Fruit fly (Drosophila melanogaster): Measurements from ENCODE around the gene Srp19.

The Srp19 gene

dm6 chr3L:7347984-7348631, at the start of gene Srp19, which contains the start of gene qm:
Srp19 (minus strand) TSS chr3L:7348034.
qm (plus strand) TSS chr3L:7348313.
- TF ChIP-seq usp (GFP tag; optimal IDR thresholded peaks at IDR 0.05) (no peak), psq (optimal IDR thresholded peaks at IDR 0.05) (no peak), CG8478 (optimal IDR thresholded peaks at IDR 0.05) (no peak), EcR (GFP tag; optimal IDR thresholded peaks at IDR 0.05) (no peak), pan (optimal IDR thresholded peaks at IDR 0.05) (no peak), Dll (optimal IDR thresholded peaks at IDR 0.05) (no peak)

dm6 chr3L:7396055-7396454, 48.2 kb upstream of the Srp19 start, which contains the start of gene CG32379:
CG32379 (plus strand) TSS chr3L:7396355.
- TF ChIP-seq pan (optimal IDR thresholded peaks at IDR 0.05) (no peak), EcR (GFP tag; optimal IDR thresholded peaks at IDR 0.05) (no peak), usp (GFP tag; optimal IDR thresholded peaks at IDR 0.05) (no peak), Dll (optimal IDR thresholded peaks at IDR 0.05) (no peak), psq (optimal IDR thresholded peaks at IDR 0.05) (no peak), CG8478 (optimal IDR thresholded peaks at IDR 0.05) (no peak)

DNA sequence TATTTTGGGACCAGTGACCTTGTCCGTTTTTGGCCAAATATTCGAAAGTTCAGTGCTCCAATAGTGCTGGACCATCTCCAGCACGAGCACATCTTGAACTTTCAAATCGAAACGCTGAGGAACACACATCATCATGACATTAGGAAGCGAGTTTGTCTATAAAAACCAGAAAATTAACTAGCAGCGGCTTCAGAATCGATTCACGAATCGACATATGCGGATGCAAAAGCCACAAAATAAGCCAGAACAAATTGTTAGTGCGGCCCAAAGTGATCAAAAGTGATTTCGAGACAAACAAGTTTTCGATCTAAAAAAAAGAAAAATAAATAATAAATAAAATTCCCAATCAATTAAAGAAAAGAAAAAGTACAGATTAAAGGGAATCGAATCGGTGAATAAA, 42.6 kb upstream of the Srp19 start, which contains the start of gene CG8563:
Gene CG8563 (plus strand): TSS at position 301 of the 400 bp plus-strand sequence.
- TF ChIP-seq psq (optimal IDR thresholded peaks at IDR 0.05) (no peak), usp (GFP tag; optimal IDR thresholded peaks at IDR 0.05) (no peak), Dll (optimal IDR thresholded peaks at IDR 0.05) (no peak), pan (optimal IDR thresholded peaks at IDR 0.05) (no peak), EcR (GFP tag; optimal IDR thresholded peaks at IDR 0.05) (no peak), CG8478 (optimal IDR thresholded peaks at IDR 0.05) (no peak)

DNA sequence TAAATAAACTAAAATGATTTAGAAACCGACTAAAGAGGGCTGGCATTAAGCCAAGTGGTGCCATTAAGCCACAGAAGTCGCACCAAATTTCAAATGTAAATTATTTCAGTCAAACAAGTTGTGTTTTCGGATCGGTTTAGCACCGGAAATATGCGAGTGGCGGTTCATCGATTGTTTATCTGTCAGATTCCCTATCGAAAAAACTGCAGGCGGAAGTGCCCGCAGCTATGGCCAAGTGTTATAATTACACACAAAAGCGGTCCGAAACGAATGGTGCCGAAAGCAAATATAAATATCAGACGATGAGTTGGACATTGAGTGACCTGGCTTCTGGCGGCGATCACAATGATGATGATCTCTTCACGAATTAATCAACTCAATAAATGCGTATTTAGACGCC, 42.2 kb upstream of the Srp19 start:
- no peak for TF ChIP-seq psq (optimal IDR thresholded peaks at IDR 0.05)
- no peak for TF ChIP-seq usp (GFP tag; optimal IDR thresholded peaks at IDR 0.05)

DNA sequence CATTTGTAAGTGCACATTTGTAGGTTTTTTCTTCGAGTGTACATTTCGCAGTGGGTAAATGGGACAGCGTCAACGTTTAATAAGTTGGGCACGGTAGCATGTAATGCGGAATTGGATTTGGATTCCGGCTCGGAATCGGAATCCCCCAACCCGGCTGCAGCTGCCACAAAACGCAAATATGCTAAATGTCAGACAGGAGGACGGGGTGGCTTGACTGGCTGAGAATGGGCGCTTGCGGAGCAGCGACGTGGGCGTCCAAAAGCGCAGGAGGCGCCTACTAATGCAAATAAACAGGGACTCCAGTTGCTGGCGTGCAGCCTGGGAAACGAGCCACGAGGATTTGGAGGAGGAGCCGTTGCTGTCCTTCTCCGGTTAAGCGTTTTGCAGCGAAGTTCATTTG, 40.0 kb upstream of the Srp19 start, which contains the start of gene CG8564:
Gene CG8564 (minus strand): TSS at position 101 of the 400 bp plus-strand sequence.
- TF ChIP-seq EcR (GFP tag; optimal IDR thresholded peaks at IDR 0.05) (no peak), CG8478 (optimal IDR thresholded peaks at IDR 0.05) (no peak)

DNA sequence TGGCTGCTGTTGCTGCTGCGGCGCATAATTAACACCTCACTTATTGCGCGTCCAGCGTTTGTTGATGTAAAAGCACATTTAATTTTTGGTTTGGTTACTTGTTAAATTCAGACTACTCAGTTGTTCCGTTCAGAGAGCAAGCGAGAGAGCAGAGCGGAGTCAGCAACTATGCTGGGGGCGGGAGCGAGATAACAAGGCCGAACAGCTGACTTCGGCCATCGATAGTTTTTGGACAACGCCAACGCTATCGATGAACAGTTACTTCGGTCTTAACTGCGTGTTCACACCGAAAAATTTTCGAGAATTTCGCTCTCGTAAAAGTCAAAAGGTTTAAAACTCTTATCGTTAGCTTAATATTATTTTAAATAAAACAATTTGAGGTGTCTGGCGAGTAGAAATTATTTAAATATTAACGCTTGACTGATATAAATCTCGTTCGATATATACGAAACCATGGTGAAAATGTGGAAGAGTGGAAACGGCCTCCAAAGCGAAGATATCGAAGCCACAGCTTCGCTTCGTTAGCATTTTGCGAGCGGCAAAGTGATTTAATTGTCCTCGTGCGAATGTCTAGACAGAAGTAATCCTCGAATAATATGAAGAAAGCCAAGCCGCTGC, 33.6 kb upstream of the Srp19 start, which contains the start of the genes SMSr and smid:
Gene SMSr (minus strand): TSS at position 116 of the 618 bp plus-strand sequence.
Gene smid (plus strand): TSS at position 256 of the 618 bp plus-strand sequence.
- TF ChIP-seq psq (optimal IDR thresholded peaks at IDR 0.05): no peak
- no peak for TF ChIP-seq usp (GFP tag; optimal IDR thresholded peaks at IDR 0.05)
- TF ChIP-seq pan (optimal IDR thresholded peaks at IDR 0.05): no peak
- TF ChIP-seq EcR (GFP tag; optimal IDR thresholded peaks at IDR 0.05): no peak
- no peak for TF ChIP-seq CG8478 (optimal IDR thresholded peaks at IDR 0.05)
- TF ChIP-seq Dll (optimal IDR thresholded peaks at IDR 0.05): no peak

DNA sequence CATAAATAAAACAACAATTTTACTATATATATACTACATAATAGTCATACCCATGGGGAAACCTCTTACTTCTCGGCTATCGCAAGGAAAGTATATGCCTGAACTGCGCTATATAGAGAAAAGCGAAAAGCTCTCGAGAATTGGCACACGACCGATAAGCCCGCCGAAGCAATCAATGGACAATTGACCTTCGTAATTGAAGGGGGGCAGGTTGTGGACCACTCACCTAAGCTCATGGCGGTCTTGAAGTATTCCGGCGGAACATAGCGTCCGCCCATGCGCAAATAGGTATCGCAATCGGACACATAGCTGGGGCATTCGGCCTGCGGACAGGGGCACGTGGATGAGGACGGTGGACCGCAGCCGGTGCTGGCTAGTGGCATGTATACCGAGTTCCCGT, 32.6 kb upstream of the Srp19 start:
- TF ChIP-seq Dll (optimal IDR thresholded peaks at IDR 0.05) (no peak), EcR (GFP tag; optimal IDR thresholded peaks at IDR 0.05) (no peak), usp (GFP tag; optimal IDR thresholded peaks at IDR 0.05) (no peak), psq (optimal IDR thresholded peaks at IDR 0.05) (no peak), CG8478 (optimal IDR thresholded peaks at IDR 0.05) (no peak), pan (optimal IDR thresholded peaks at IDR 0.05) (no peak)

DNA sequence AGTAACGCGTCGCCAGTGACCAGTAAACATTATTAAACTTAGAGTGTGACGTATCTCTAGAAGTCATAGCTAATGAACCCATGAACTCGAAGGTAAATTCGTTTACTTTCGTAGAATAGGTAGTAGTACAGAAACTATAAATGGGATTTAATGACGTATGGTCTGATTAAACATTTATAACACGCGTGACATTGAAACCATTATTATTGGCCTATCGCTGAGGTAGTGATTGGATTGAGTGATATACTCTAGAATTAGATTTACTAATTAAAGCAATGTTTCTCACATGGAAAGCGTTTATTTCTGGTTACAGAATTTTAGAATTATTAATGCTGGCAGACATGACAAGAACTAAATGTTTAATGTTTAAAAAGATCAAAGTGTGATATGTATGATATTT, 29.0 kb upstream of the Srp19 start:
- TF ChIP-seq psq (optimal IDR thresholded peaks at IDR 0.05) (no peak), usp (GFP tag; optimal IDR thresholded peaks at IDR 0.05) (no peak), EcR (GFP tag; optimal IDR thresholded peaks at IDR 0.05) (no peak), pan (optimal IDR thresholded peaks at IDR 0.05) (no peak)

- TF ChIP-seq Dll (optimal IDR thresholded peaks at IDR 0.05) (no peak), usp (GFP tag; optimal IDR thresholded peaks at IDR 0.05) (no peak), EcR (GFP tag; optimal IDR thresholded peaks at IDR 0.05) (no peak), pan (optimal IDR thresholded peaks at IDR 0.05) (no peak), psq (optimal IDR thresholded peaks at IDR 0.05) (no peak), CG8478 (optimal IDR thresholded peaks at IDR 0.05) (no peak)
Observed at dm6 chr3L:7376151-7376550, 28.3 kb upstream of the Srp19 start.

DNA sequence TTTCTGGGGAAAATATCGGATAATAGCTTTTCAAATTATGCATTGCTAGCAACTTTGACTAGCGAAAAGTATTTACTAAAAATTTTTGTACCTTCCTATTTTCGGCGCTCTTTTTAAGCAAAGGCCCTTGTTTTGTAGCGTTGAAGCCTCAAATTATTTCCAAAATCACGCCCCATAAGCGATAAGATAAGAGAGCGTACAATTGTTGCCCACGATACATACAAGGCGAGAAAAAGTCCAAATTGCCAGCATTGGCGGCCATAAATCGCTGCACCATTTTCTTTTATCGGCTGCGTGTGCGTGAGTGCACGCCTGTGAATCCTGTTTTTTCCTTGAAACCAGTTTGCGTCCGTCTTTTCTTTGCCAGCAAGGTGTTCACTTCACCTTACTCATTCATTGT, 23.5 kb upstream of the Srp19 start:
- no peak for TF ChIP-seq EcR (GFP tag; optimal IDR thresholded peaks at IDR 0.05)
- no peak for TF ChIP-seq usp (GFP tag; optimal IDR thresholded peaks at IDR 0.05)
- TF ChIP-seq psq (optimal IDR thresholded peaks at IDR 0.05): no peak
- TF ChIP-seq CG8478 (optimal IDR thresholded peaks at IDR 0.05): no peak
- no peak for TF ChIP-seq Dll (optimal IDR thresholded peaks at IDR 0.05)
- TF ChIP-seq pan (optimal IDR thresholded peaks at IDR 0.05): no peak

dm6 chr3L:7370231-7370882, 22.5 kb upstream of the Srp19 start:
- TF ChIP-seq usp (GFP tag; optimal IDR thresholded peaks at IDR 0.05) (no peak), CG8478 (optimal IDR thresholded peaks at IDR 0.05) (peak; percentile 79), psq (optimal IDR thresholded peaks at IDR 0.05) (no peak)

- TF ChIP-seq Dll (optimal IDR thresholded peaks at IDR 0.05) (no peak), pan (optimal IDR thresholded peaks at IDR 0.05) (no peak), CG8478 (optimal IDR thresholded peaks at IDR 0.05) (no peak), usp (GFP tag; optimal IDR thresholded peaks at IDR 0.05) (no peak), EcR (GFP tag; optimal IDR thresholded peaks at IDR 0.05) (no peak), psq (optimal IDR thresholded peaks at IDR 0.05) (no peak)
Observed at dm6 chr3L:7369543-7369942, 21.7 kb upstream of the Srp19 start, which contains the start of gene akirin. akirin (plus strand) TSS chr3L:7369843.

Data from whole organism.